Worm (Caenorhabditis elegans) whole organism, L4 larva: ENCODE data around the gene sri-30.

ENCODE experiments used
- R02D3.7 ChIP-seq: fragments of 150-350 bp; sonication (generic microtip); optimal IDR thresholded peaks from 3 replicates; lab custom pipeline; 2014; ENCODE audit warnings: missing biosample characterization, missing genetic modification characterization
- lsy-2 ChIP-seq, 2 experiments: fragments of 150-350 bp in 1 of 2; sonication (generic microtip) in 1 of 2; optimal IDR thresholded peaks; 2 replicates each; lab custom pipeline; 2014 to 2017; ENCODE audit warnings: missing biosample characterization in 2 of 2, missing genetic modification characterization in 2 of 2
- mdl-1 ChIP-seq, 2 experiments: fragments of 150-350 bp in 1 of 2; sonication (generic microtip) in 1 of 2; optimal IDR thresholded peaks; 2 replicates each; lab custom pipeline; 2014 to 2017; ENCODE audit warnings: missing biosample characterization in 2 of 2, missing genetic modification characterization in 2 of 2
- nhr-25 ChIP-seq: sonication (generic microtip); optimal IDR thresholded peaks from 2 replicates; lab custom pipeline; 2017; ENCODE audit warnings: missing genetic modification characterization, mild to moderate bottlenecking, missing compliant biosample characterization, antibody characterized with exemption, moderate library complexity, borderline replicate concordance; ENCODE audit not compliant: insufficient read depth
- pha-4 ChIP-seq, 2 experiments: fragments of 150-350 bp in 1 of 2; fragments of 200-800 bp in 1 of 2; sonication (Bioruptor generic) in 1 of 2; IDR thresholded peaks in 1 of 2; optimal IDR thresholded peaks in 1 of 2; 2 replicates each; pipeline versions ENCODE4 v1.3.6 to Lab custom; 2014 to 2022; ENCODE audit warnings: missing genetic modification characterization in 2 of 2, missing genetic modification reagents in 2 of 2, missing biosample characterization in 1 of 2, missing compliant biosample characterization in 1 of 2
- snpc-4 ChIP-seq: fragments of 150-350 bp; optimal IDR thresholded peaks from 2 replicates; lab custom pipeline; 2014; ENCODE audit warnings: missing biosample characterization, missing genetic modification characterization
- zag-1 ChIP-seq: fragments of 150-350 bp; optimal IDR thresholded peaks from 2 replicates; lab custom pipeline; 2014; ENCODE audit warnings: missing biosample characterization, missing genetic modification characterization

DNA sequence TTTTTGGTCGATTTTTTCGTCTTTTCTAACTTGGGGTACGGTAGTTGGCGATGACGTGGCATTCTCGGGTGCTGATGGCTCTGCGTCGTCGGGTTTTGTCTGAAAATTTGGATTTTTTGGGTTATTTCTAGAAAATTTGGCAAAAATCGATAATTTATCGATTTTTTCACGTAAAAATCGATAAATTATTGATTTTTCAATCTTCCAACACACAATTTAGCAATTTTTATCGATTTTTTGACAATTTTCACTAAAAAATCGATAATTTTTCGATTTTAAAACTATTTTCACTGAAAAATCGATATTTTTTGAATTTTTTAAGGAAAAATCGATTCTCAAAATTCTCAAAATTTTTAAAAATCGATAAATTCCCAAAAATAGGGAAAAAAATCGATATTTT is 16.9 kb downstream of the sri-30 start:
- TF ChIP-seq zag-1 (tag; lab: Kevin White, UChicago) (no peak), lsy-2 (tag; optimal IDR thresholded peaks at IDR 0.05; lab: Kevin White, UChicago) (no peak), mdl-1 (tag; optimal IDR thresholded peaks at IDR 0.05; lab: Kevin White, UChicago) (no peak), pha-4 (GFP tag; IDR thresholded peaks at IDR 0.05; lab: Robert Waterston, UW) (no peak), pha-4 (tag; optimal IDR thresholded peaks at IDR 0.05; lab: Kevin White, UChicago) (no peak), R02D3.7 (tag; lab: Kevin White, UChicago) (no peak), nhr-25 (tag; lab: Kevin White, UChicago) (no peak), snpc-4 (tag; lab: Kevin White, UChicago) (no peak)
